Worm (Caenorhabditis elegans): ENCODE data around the gene ttr-17.

The ttr-17 gene

DNA sequence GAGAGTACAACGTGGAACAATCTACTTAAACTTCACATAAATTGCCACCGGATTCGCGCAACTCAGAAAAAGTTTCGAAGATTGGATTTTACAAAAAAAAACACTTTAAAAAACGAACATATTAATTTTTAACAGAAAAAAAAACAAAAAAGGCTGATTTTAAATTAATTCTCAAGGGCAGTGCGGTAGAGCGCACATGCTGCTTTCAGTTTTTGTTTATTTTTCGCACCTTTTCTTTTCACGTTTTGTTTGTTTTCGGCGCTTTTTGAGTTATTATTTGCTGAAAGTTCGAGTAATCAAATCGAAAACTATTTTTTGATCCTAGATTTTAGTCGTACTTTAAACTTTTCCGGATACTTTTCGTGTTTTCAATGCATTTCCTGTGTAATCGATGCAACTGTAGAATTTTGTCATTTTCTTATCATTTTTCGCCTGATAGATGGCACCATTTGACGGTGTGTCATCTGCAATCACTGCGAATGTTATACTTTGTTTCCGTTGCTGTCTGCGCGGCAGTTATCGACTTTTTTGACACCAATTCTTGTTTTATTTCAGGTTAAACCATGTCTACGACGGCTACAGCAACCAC lies 46.8 kb downstream of the ttr-17 start, which contains the start of gene F13H10.8 (continued):
- TF ChIP-seq xbp-1 (tag; optimal IDR thresholded peaks at IDR 0.05) (peak; percentile 31), aha-1 (tag; optimal IDR thresholded peaks at IDR 0.05) (no peak), irx-1 (tag; optimal IDR thresholded peaks at IDR 0.05) (no peak), elt-2 (tag; optimal IDR thresholded peaks at IDR 0.05) (peak; percentile 26), unc-130 (tag; optimal IDR thresholded peaks at IDR 0.05) (no peak), C34B4.2 (tag; optimal IDR thresholded peaks at IDR 0.05) (no peak), swsn-7 (tag; optimal IDR thresholded peaks at IDR 0.05) (peak; percentile 19), mef-2 (tag; optimal IDR thresholded peaks at IDR 0.05) (no peak), zip-4 (GFP tag; optimal IDR thresholded peaks at IDR 0.05) (no peak), ceh-63 (GFP tag; optimal IDR thresholded peaks at IDR 0.05) (no peak), ztf-4 (tag; optimal IDR thresholded peaks at IDR 0.05) (no peak), ets-5 (GFP tag; IDR thresholded peaks at IDR 0.05) (no peak), sup-37 (GFP tag; optimal IDR thresholded peaks at IDR 0.05) (no peak), rnt-1 (tag; optimal IDR thresholded peaks at IDR 0.05) (no peak), lin-35 (GFP tag; optimal IDR thresholded peaks at IDR 0.05) (peak; percentile 36 to 38), egl-27 (tag; optimal IDR thresholded peaks at IDR 0.05) (no peak), isw-1 (GFP tag; IDR thresholded peaks at IDR 0.05) (no peak), blmp-1 (tag; optimal IDR thresholded peaks at IDR 0.05) (peak; percentile 41), elt-3 (tag; optimal IDR thresholded peaks at IDR 0.05) (no peak), grh-1 (GFP tag; IDR thresholded peaks at IDR 0.05) (no peak), mdl-1 (tag; optimal IDR thresholded peaks at IDR 0.05) (peak in 1 of 2 experiments; percentile 1), pqm-1 (tag; optimal IDR thresholded peaks at IDR 0.05) (no peak), ama-1 (optimal IDR thresholded peaks at IDR 0.05) (no peak), alr-1 (tag; optimal IDR thresholded peaks at IDR 0.05; ENCODE audit: borderline replicate concordance) (no peak), ceh-82 (tag; optimal IDR thresholded peaks at IDR 0.05) (peak in 1 of 3 experiments; percentile 21), mep-1 (tag; optimal IDR thresholded peaks at IDR 0.05) (peak; percentile 65), nhr-90 (tag; optimal IDR thresholded peaks at IDR 0.05; ENCODE audit: poor library complexity) (no peak), tlp-1 (tag; optimal IDR thresholded peaks at IDR 0.05) (no peak), Y116A8C.19 (tag; optimal IDR thresholded peaks at IDR 0.05; ENCODE audit: borderline replicate concordance) (no peak), lin-14 (GFP tag; optimal IDR thresholded peaks at IDR 0.05) (peak; percentile 68), lin-15B (tag; optimal IDR thresholded peaks at IDR 0.05) (peak; percentile 18), zag-1 (tag; optimal IDR thresholded peaks at IDR 0.05) (no peak), lir-3 (tag; optimal IDR thresholded peaks at IDR 0.05; ENCODE audit: poor library complexity) (no peak), nhr-11 (tag; optimal IDR thresholded peaks at IDR 0.05) (no peak), unc-30 (tag; optimal IDR thresholded peaks at IDR 0.05) (no peak), pax-3 (tag; optimal IDR thresholded peaks at IDR 0.05) (no peak), nhr-76 (tag; optimal IDR thresholded peaks at IDR 0.05) (no peak), ceh-88 (GFP tag; IDR thresholded peaks at IDR 0.05) (no peak), unc-62 (GFP tag; optimal IDR thresholded peaks at IDR 0.05) (no peak), nhr-19 (GFP tag; conservative IDR thresholded peaks at IDR 0.05) (no peak), nhr-84 (tag; optimal IDR thresholded peaks at IDR 0.05) (no peak), ces-1 (GFP tag; optimal IDR thresholded peaks at IDR 0.05) (no peak), unc-86 (tag; optimal IDR thresholded peaks at IDR 0.05) (no peak), nhr-77 (tag; optimal IDR thresholded peaks at IDR 0.05) (peak; percentile 1), nhr-47 (tag; optimal IDR thresholded peaks at IDR 0.05) (peak; percentile 24), ceh-90 (tag; optimal IDR thresholded peaks at IDR 0.05) (no peak), vab-15 (tag; optimal IDR thresholded peaks at IDR 0.05) (no peak), nhr-71 (tag; optimal IDR thresholded peaks at IDR 0.05) (peak; percentile 40), F16B12.6 (tag; optimal IDR thresholded peaks at IDR 0.05) (no peak), sox-4 (tag; optimal IDR thresholded peaks at IDR 0.05) (no peak), nhr-237 (tag; optimal IDR thresholded peaks at IDR 0.05) (no peak), aly-2 (tag; optimal IDR thresholded peaks at IDR 0.05) (no peak), C04F5.9 (tag; optimal IDR thresholded peaks at IDR 0.05) (no peak)

Data from whole organism, L1 larva.